Worm (Caenorhabditis elegans) whole organism, L3 larva: ENCODE data around the gene C54F6.3.

Experiments
- ama-1 ChIP-seq: fragments of 150-350 bp; optimal IDR thresholded peaks from 2 replicates; lab custom pipeline; 2018
- ceh-16 ChIP-seq: sonication (generic microtip); optimal IDR thresholded peaks from 2 replicates; lab custom pipeline; 2017; ENCODE audit warnings: missing biosample characterization, missing genetic modification characterization
- ceh-82 ChIP-seq: fragments of 150-350 bp; optimal IDR thresholded peaks from 2 replicates; lab custom pipeline; 2014; ENCODE audit warnings: missing biosample characterization, missing genetic modification characterization
- elt-2 ChIP-seq: sonication (generic microtip); optimal IDR thresholded peaks from 2 replicates; lab custom pipeline; 2016; ENCODE audit warnings: missing genetic modification reagents, mild to moderate bottlenecking, missing genetic modification characterization, missing compliant biosample characterization
- lin-15B ChIP-seq: fragments of 150-350 bp; optimal IDR thresholded peaks from 2 replicates; lab custom pipeline; 2014; ENCODE audit warnings: missing biosample characterization, missing genetic modification characterization
- skn-1 ChIP-seq: fragments of 150-350 bp; optimal IDR thresholded peaks from 2 replicates; lab custom pipeline; 2014; ENCODE audit warnings: missing biosample characterization, missing genetic modification characterization
- tbx-2 ChIP-seq: sonication (generic microtip); optimal IDR thresholded peaks from 2 replicates; lab custom pipeline; 2016; ENCODE audit warnings: mild to moderate bottlenecking, missing genetic modification characterization, missing compliant biosample characterization
- unc-39 ChIP-seq: sonication (generic microtip); optimal IDR thresholded peaks from 4 replicates; lab custom pipeline; 2017; ENCODE audit warnings: missing biosample characterization, missing genetic modification characterization
- ztf-11 ChIP-seq: fragments of 150-350 bp; optimal IDR thresholded peaks from 2 replicates; lab custom pipeline; 2014; ENCODE audit warnings: missing biosample characterization, missing genetic modification characterization

ce11 chrV:7520077-7520476 lies 13.0 kb upstream of the C54F6.3 start, which contains the start of gene srb-19:
- no peak for TF ChIP-seq lin-15B (tag; lab: Kevin White, UChicago)
- no peak for TF ChIP-seq ama-1
- TF ChIP-seq elt-2 (tag; lab: Kevin White, UChicago) = no peak
- no peak for TF ChIP-seq ztf-11
- TF ChIP-seq unc-39 (tag; lab: Kevin White, UChicago) = no peak
- no peak for TF ChIP-seq ceh-82
- TF ChIP-seq skn-1 (tag; lab: Kevin White, UChicago) = no peak
- no peak for TF ChIP-seq ceh-16
- no peak for TF ChIP-seq tbx-2 (tag; lab: Kevin White, UChicago)
